Fruit fly (Drosophila melanogaster) whole organism, embryonic: ENCODE measurements around the gene ck.
A peak's percentile ranks its signal among the peaks of the same experiment; 100 is the strongest.

Source experiments
- Blimp-1 ChIP-seq: fragments of 200-800 bp; sonication (Bioruptor generic); optimal IDR thresholded peaks from 3 replicates; lab custom pipeline; 2018; ENCODE audit warnings: missing biosample characterization, missing genetic modification characterization, mild to moderate bottlenecking, moderate library complexity, missing genetic modification reagents
- CG11696 ChIP-seq: fragments of 200-800 bp; sonication (Bioruptor generic); IDR thresholded peaks from 2 replicates; pipeline ENCODE4 v1.3.6; 2022; ENCODE audit warnings: missing biosample characterization, missing genetic modification characterization
- CG11723 ChIP-seq: fragments of 200-800 bp; sonication (Bioruptor generic); optimal IDR thresholded peaks from 2 replicates; lab custom pipeline; 2017; ENCODE audit warnings: missing biosample characterization, mild to moderate bottlenecking, missing genetic modification characterization
- CG14441 ChIP-seq: fragments of 200-800 bp; sonication (Bioruptor generic); IDR thresholded peaks from 2 replicates; pipeline ENCODE4 v1.3.6; 2022; ENCODE audit warnings: missing biosample characterization, missing genetic modification characterization
- CG15073 ChIP-seq: fragments of 200-800 bp; sonication (Bioruptor generic); optimal IDR thresholded peaks from 2 replicates; lab custom pipeline; 2016; ENCODE audit warnings: missing biosample characterization, missing genetic modification characterization
- CG17385 ChIP-seq: fragments of 200-800 bp; sonication (Bioruptor generic); optimal IDR thresholded peaks from 3 replicates; lab custom pipeline; 2018; ENCODE audit warnings: missing biosample characterization, mild to moderate bottlenecking, missing genetic modification characterization
- CG17802 ChIP-seq: fragments of 200-800 bp; sonication (Bioruptor generic); optimal IDR thresholded peaks from 2 replicates; lab custom pipeline; 2018; ENCODE audit warnings: missing biosample characterization, mild to moderate bottlenecking, missing genetic modification characterization, moderate library complexity
- CG18619 ChIP-seq: fragments of 200-800 bp; sonication (Bioruptor generic); optimal IDR thresholded peaks from 3 replicates; lab custom pipeline; 2017; ENCODE audit warnings: missing biosample characterization, mild to moderate bottlenecking, missing genetic modification characterization
- CG2202 ChIP-seq: fragments of 200-800 bp; sonication (Bioruptor generic); optimal IDR thresholded peaks from 2 replicates; lab custom pipeline; 2018; ENCODE audit warnings: missing biosample characterization, mild to moderate bottlenecking, missing genetic modification characterization
- CG30431 ChIP-seq: fragments of 200-800 bp; sonication (Bioruptor generic); optimal IDR thresholded peaks from 2 replicates; lab custom pipeline; 2017; ENCODE audit warnings: missing biosample characterization, missing genetic modification characterization
- CG4328 ChIP-seq: fragments of 200-800 bp; sonication (Bioruptor generic); optimal IDR thresholded peaks from 3 replicates; lab custom pipeline; 2017; ENCODE audit warnings: missing biosample characterization, missing genetic modification reagents, missing genetic modification characterization
- CG4820 ChIP-seq: fragments of 200-800 bp; sonication (Bioruptor generic); optimal IDR thresholded peaks from 3 replicates; lab custom pipeline; 2016; ENCODE audit warnings: missing biosample characterization, missing genetic modification characterization
- CG5180 ChIP-seq: fragments of 200-800 bp; sonication (Bioruptor generic); optimal IDR thresholded peaks from 3 replicates; lab custom pipeline; 2017; ENCODE audit warnings: missing biosample characterization, missing genetic modification characterization, mild to moderate bottlenecking, moderate library complexity, missing genetic modification reagents
- CG6683 ChIP-seq: fragments of 200-800 bp; sonication (Bioruptor generic); optimal IDR thresholded peaks from 2 replicates; lab custom pipeline; 2017; ENCODE audit warnings: missing biosample characterization, mild to moderate bottlenecking, missing genetic modification characterization, missing genetic modification reagents
- CG8924 ChIP-seq: fragments of 200-800 bp; optimal IDR thresholded peaks from 3 replicates; lab custom pipeline; 2019; ENCODE audit warnings: missing biosample characterization, mild to moderate bottlenecking, missing genetic modification characterization, moderate library complexity
- CG9876 ChIP-seq: fragments of 200-800 bp; sonication (Bioruptor generic); optimal IDR thresholded peaks from 2 replicates; lab custom pipeline; 2016; ENCODE audit warnings: missing biosample characterization, missing genetic modification characterization
- D ChIP-seq, 2 experiments: fragments of 200-800 bp in 1 of 2; fragments of >200 bp in 1 of 2; sonication (Bioruptor generic) in 1 of 2; optimal IDR thresholded peaks; 2 replicates in 1 of 2; 3 replicates in 1 of 2; lab custom pipeline; 2017; ENCODE audit warnings: mild to moderate bottlenecking in 1 of 2, missing biosample characterization in 1 of 2, missing genetic modification characterization in 1 of 2, missing genetic modification reagents in 1 of 2
- Dbx ChIP-seq: fragments of 200-800 bp; sonication (Bioruptor generic); IDR thresholded peaks from 3 replicates; pipeline ENCODE4 v1.3.6; 2022; ENCODE audit warnings: missing biosample characterization, missing genetic modification characterization
- Dfd ChIP-seq, 2 experiments: fragments of >200 bp; optimal IDR thresholded peaks; 2 replicates each; lab custom pipeline; 2017; ENCODE audit warnings: missing biosample characterization in 2 of 2, missing genetic modification characterization in 2 of 2
- Dp ChIP-seq: fragments of 200-800 bp; sonication (Bioruptor generic); optimal IDR thresholded peaks from 2 replicates; lab custom pipeline; 2018; ENCODE audit warnings: missing biosample characterization, mild to moderate bottlenecking, missing genetic modification characterization, moderate library complexity
- Dref ChIP-seq: fragments of 200-800 bp; sonication (Bioruptor generic); IDR thresholded peaks from 2 replicates; pipeline ENCODE4 v1.3.6; 2022; ENCODE audit warnings: missing biosample characterization, missing genetic modification characterization
- H15 ChIP-seq: fragments of 200-800 bp; sonication (Bioruptor generic); IDR thresholded peaks from 3 replicates; pipeline ENCODE4 v1.3.6; 2022; ENCODE audit warnings: missing biosample characterization, missing genetic modification characterization
- Lhr ChIP-seq: fragments of 200-800 bp; sonication (Bioruptor generic); optimal IDR thresholded peaks from 3 replicates; lab custom pipeline; 2017; ENCODE audit warnings: mild to moderate bottlenecking, missing biosample characterization, missing genetic modification reagents, missing genetic modification characterization
- Lpt ChIP-seq: fragments of >200 bp; optimal IDR thresholded peaks from 2 replicates; lab custom pipeline; 2018; ENCODE audit warnings: missing biosample characterization, missing genetic modification characterization
- Oaz ChIP-seq: fragments of 200-800 bp; sonication (Bioruptor generic); IDR thresholded peaks from 2 replicates; pipeline ENCODE4 v1.3.6; 2022; ENCODE audit warnings: missing biosample characterization, missing genetic modification characterization
- Ptx1 ChIP-seq: fragments of 200-800 bp; sonication (Bioruptor generic); IDR thresholded peaks from 2 replicates; pipeline ENCODE4 v1.3.6; 2022; ENCODE audit warnings: missing biosample characterization, missing genetic modification characterization
- Rfx ChIP-seq: fragments of 200-800 bp; sonication (Bioruptor generic); IDR thresholded peaks from 2 replicates; pipeline ENCODE4 v1.3.6; 2022; ENCODE audit warnings: missing biosample characterization, missing genetic modification characterization
- Side ChIP-seq: fragments of 200-800 bp; sonication (Bioruptor generic); optimal IDR thresholded peaks from 2 replicates; lab custom pipeline; 2016; ENCODE audit warnings: missing biosample characterization, missing genetic modification characterization
- Stat92E ChIP-seq, 3 experiments: fragments of >200 bp in 2 of 3; fragments of 200-800 bp in 1 of 3; sonication (Bioruptor generic) in 1 of 3; optimal IDR thresholded peaks; 2 replicates each; lab custom pipeline; 2017 to 2019; ENCODE audit warnings: missing biosample characterization in 3 of 3, missing genetic modification characterization in 3 of 3, mild to moderate bottlenecking in 1 of 3, moderate library complexity in 1 of 3
- ac ChIP-seq: fragments of 200-800 bp; sonication (Bioruptor generic); optimal IDR thresholded peaks from 3 replicates; lab custom pipeline; 2017; ENCODE audit warnings: missing biosample characterization, mild to moderate bottlenecking, missing genetic modification characterization
- al ChIP-seq: fragments of 200-800 bp; sonication (Bioruptor generic); IDR thresholded peaks from 2 replicates; pipeline ENCODE4 v1.3.6; 2022; ENCODE audit warnings: missing biosample characterization, missing genetic modification characterization
- ato ChIP-seq: fragments of 200-800 bp; sonication (Bioruptor generic); IDR thresholded peaks from 2 replicates; pipeline ENCODE4 v1.3.6; 2022; ENCODE audit warnings: missing biosample characterization, missing genetic modification characterization; ENCODE audit not compliant: partially characterized antibody
- chn ChIP-seq: fragments of 200-800 bp; sonication (Bioruptor generic); optimal IDR thresholded peaks from 2 replicates; lab custom pipeline; 2016; ENCODE audit warnings: missing biosample characterization, missing genetic modification characterization
- da ChIP-seq: fragments of 200-800 bp; sonication (Bioruptor generic); optimal IDR thresholded peaks from 2 replicates; lab custom pipeline; 2016; ENCODE audit warnings: missing biosample characterization, missing genetic modification characterization
- dpn ChIP-seq, 2 experiments: fragments of 200-800 bp; sonication (Bioruptor generic); optimal IDR thresholded peaks; 3 replicates each; lab custom pipeline; 2016; ENCODE audit warnings: missing biosample characterization in 2 of 2, missing genetic modification characterization in 2 of 2
- gcm2 ChIP-seq: fragments of 200-800 bp; sonication (Bioruptor generic); optimal IDR thresholded peaks from 2 replicates; lab custom pipeline; 2016; ENCODE audit warnings: missing biosample characterization, missing genetic modification characterization
- insv ChIP-seq, 2 experiments: fragments of 200-800 bp; sonication (Bioruptor generic); optimal IDR thresholded peaks; 3 replicates each; lab custom pipeline; 2016 to 2018; ENCODE audit warnings: missing biosample characterization in 2 of 2, missing genetic modification characterization in 2 of 2
- inv ChIP-seq: fragments of 200-800 bp; sonication (Bioruptor generic); IDR thresholded peaks from 2 replicates; pipeline ENCODE4 v1.3.6; 2022; ENCODE audit warnings: missing biosample characterization, missing genetic modification characterization; ENCODE audit not compliant: partially characterized antibody
- jing ChIP-seq: fragments of 200-800 bp; sonication (Bioruptor generic); optimal IDR thresholded peaks from 2 replicates; lab custom pipeline; 2018; ENCODE audit warnings: missing biosample characterization, mild to moderate bottlenecking, missing genetic modification characterization
- lmd ChIP-seq: fragments of 200-800 bp; sonication (Bioruptor generic); IDR thresholded peaks from 2 replicates; pipeline ENCODE4 v1.3.6; 2022; ENCODE audit warnings: missing biosample characterization, missing genetic modification characterization
- nau ChIP-seq: fragments of 200-800 bp; sonication (Bioruptor generic); optimal IDR thresholded peaks from 3 replicates; lab custom pipeline; 2017; ENCODE audit warnings: missing biosample characterization, mild to moderate bottlenecking, missing genetic modification characterization, missing genetic modification reagents
- onecut ChIP-seq: fragments of 200-800 bp; sonication (Bioruptor generic); IDR thresholded peaks from 2 replicates; pipeline ENCODE4 v1.3.6; 2022; ENCODE audit warnings: missing biosample characterization, missing genetic modification characterization
- pum ChIP-seq: fragments of 200-800 bp; sonication (Bioruptor generic); optimal IDR thresholded peaks from 2 replicates; lab custom pipeline; 2016; ENCODE audit warnings: missing biosample characterization, missing genetic modification characterization
- row ChIP-seq: fragments of 200-800 bp; sonication (Bioruptor generic); IDR thresholded peaks from 3 replicates; pipeline ENCODE4 v1.3.6; 2022; ENCODE audit warnings: missing biosample characterization, missing genetic modification characterization
- tgo ChIP-seq: fragments of 200-800 bp; sonication (Bioruptor generic); IDR thresholded peaks from 3 replicates; pipeline ENCODE4 v1.3.6; 2022; ENCODE audit warnings: missing biosample characterization, missing genetic modification characterization
- tna ChIP-seq: fragments of 200-800 bp; sonication (Bioruptor generic); IDR thresholded peaks from 2 replicates; pipeline ENCODE4 v1.3.6; 2022; ENCODE audit warnings: missing biosample characterization, missing genetic modification characterization; ENCODE audit not compliant: partially characterized antibody
- wdn ChIP-seq: fragments of 200-800 bp; sonication (Bioruptor generic); IDR thresholded peaks from 2 replicates; pipeline ENCODE4 v1.3.6; 2022; ENCODE audit warnings: missing biosample characterization, missing genetic modification characterization

ck gene

DNA sequence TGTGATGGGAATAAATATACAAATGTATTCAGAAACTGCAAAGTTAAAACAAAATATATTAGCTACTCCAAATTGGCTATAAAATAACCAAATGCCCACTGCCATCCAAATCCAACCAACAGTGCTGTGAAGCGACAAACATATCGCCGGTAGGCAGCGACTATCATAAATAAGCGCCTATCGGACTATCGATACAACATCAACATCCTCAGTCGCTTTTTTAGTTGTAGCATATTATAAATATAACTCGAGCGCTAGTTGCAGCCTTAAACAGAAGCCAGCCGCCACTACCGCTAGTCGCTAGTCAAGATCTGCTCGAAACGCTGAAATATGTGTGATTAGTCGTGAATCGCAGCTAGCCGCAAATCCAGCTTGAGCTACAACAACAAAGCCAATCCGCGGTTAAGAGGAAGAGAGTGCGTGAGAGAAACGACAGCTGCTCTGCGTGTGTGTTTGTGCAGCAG, 18.3 kb downstream of the ck start (continued):
- TF ChIP-seq CG15073 (no peak), H15 (GFP tag; lab: Robert Waterston, UW) (no peak), CG8924 (tag; lab: Kevin White, UChicago) (peak; percentile 25), inv (peak; percentile 84), ac (peak; percentile 60), al (GFP tag; lab: Robert Waterston, UW) (0 out of 2 replicates have a peak, but pooled peaks have one; percentile 12), onecut (GFP tag; lab: Robert Waterston, UW) (no peak)

dm6 chr2L:15038339-15039308, 19.0 kb downstream of the ck start, which contains the start of gene CIAPIN1:
Gene CIAPIN1 (minus strand): TSS chr2L:15038861.
- no peak for TF ChIP-seq Blimp-1 (GFP tag; lab: Kevin White, UChicago)
- no peak for TF ChIP-seq CG14441 (GFP tag; lab: Robert Waterston, UW)
- no peak for TF ChIP-seq pum (GFP tag; lab: Kevin White, UChicago)
- TF ChIP-seq CG30431 (GFP tag; lab: Kevin White, UChicago): no peak
- TF ChIP-seq Rfx (GFP tag; lab: Robert Waterston, UW): no peak
- TF ChIP-seq tgo (GFP tag; lab: Robert Waterston, UW): no peak
- no peak for TF ChIP-seq Side
- TF ChIP-seq CG4328 (GFP tag; lab: Kevin White, UChicago): no peak
- TF ChIP-seq jing: no peak
- TF ChIP-seq row (GFP tag; lab: Robert Waterston, UW): peak; percentile 16
- no peak for TF ChIP-seq dpn (GFP tag; optimal IDR thresholded peaks at IDR 0.05; lab: Kevin White, UChicago)
- TF ChIP-seq CG17385 (GFP tag; lab: Kevin White, UChicago): no peak
- TF ChIP-seq Dref (GFP tag; lab: Robert Waterston, UW): peak; percentile 78
- TF ChIP-seq gcm2: no peak
- TF ChIP-seq CG5180 (GFP tag; lab: Kevin White, UChicago): no peak
- peak; percentile 62; the same call in 1 of the 2 replicates for TF ChIP-seq ato
- TF ChIP-seq Ptx1 (GFP tag; lab: Robert Waterston, UW): no peak
- no peak for TF ChIP-seq CG18619 (GFP tag; lab: Kevin White, UChicago)
- TF ChIP-seq lmd (GFP tag; lab: Robert Waterston, UW): no peak
- TF ChIP-seq nau (GFP tag; lab: Kevin White, UChicago): no peak
- TF ChIP-seq da (GFP tag; lab: Kevin White, UChicago): no peak
- TF ChIP-seq D (optimal IDR thresholded peaks at IDR 0.05; lab: Kevin White, UChicago): no peak
- no peak for TF ChIP-seq D (GFP tag; optimal IDR thresholded peaks at IDR 0.05; lab: Kevin White, UChicago)
- TF ChIP-seq Dfd (GFP tag; optimal IDR thresholded peaks at IDR 0.05; lab: Kevin White, UChicago): no peak
- peak; percentile 63 for TF ChIP-seq tna (GFP tag; lab: Robert Waterston, UW)
- TF ChIP-seq CG9876 (GFP tag; lab: Kevin White, UChicago): no peak
- no peak for TF ChIP-seq CG11723 (GFP tag; lab: Kevin White, UChicago)
- no peak for TF ChIP-seq Dbx (GFP tag; lab: Robert Waterston, UW)
- TF ChIP-seq wdn (GFP tag; lab: Robert Waterston, UW): no peak
- TF ChIP-seq insv (GFP tag; optimal IDR thresholded peaks at IDR 0.05; lab: Kevin White, UChicago): no peak
- no peak for TF ChIP-seq CG4820
- no peak for TF ChIP-seq CG6683 (GFP tag; lab: Kevin White, UChicago)
- TF ChIP-seq chn (GFP tag; lab: Kevin White, UChicago): no peak
- no peak for TF ChIP-seq Stat92E (GFP tag; optimal IDR thresholded peaks at IDR 0.05; lab: Kevin White, UChicago)
- no peak for TF ChIP-seq CG2202
- TF ChIP-seq CG17802: no peak
- no peak for TF ChIP-seq Lhr (GFP tag; lab: Kevin White, UChicago)
- no peak for TF ChIP-seq Lpt
- TF ChIP-seq Oaz (GFP tag; lab: Robert Waterston, UW): no peak
- no peak for TF ChIP-seq Dp
- TF ChIP-seq CG11696 (GFP tag; lab: Robert Waterston, UW): no peak
